Worm (Caenorhabditis elegans): Measurements from ENCODE around the gene col-36.

DNA sequence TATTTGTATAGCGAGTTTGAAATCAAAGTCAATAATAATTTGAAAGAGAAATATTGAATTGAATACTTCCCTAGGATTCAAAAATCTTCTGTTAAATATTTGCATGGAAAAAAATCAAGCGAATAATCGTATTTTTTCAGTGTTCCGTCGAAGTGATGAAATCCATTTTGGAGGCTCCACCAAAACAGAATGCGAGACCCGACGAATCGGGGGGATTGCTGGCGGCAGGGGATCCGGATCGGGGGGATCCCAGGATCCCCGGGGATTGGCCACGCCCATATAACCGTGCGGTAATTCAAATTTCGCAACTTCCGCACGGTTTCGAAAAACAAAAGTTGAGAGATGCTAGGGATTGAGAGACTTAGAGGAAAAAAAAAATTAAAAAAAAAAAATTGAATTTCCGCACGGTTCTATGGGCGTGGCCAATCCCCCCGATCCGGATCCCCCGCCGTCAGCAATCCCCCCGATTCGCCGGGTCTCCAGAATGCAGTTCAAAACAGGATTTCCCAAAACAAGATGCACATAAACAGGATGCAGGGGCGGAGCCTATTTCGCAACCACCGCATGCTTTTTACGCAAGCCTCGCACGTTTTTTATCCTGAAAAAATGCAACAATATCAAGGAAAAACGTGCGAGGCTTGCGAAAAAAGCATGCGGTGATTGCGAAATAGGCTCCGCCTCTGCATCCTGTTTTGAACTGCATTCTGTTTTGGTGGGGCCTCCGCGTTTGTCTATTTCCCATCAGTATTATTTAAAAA, 45.8 kb downstream of the col-36 start, which contains the start of gene F10E7.11:
- TF ChIP-seq ama-1 (optimal IDR thresholded peaks at IDR 0.05) (no peak), scrt-1 (GFP tag; IDR thresholded peaks at IDR 0.05) (no peak), sea-1 (GFP tag; conservative IDR thresholded peaks at IDR 0.05) (no peak), pes-1 (GFP tag; IDR thresholded peaks at IDR 0.05) (no peak), B0310.2 (tag; optimal IDR thresholded peaks at IDR 0.05) (no peak)

Measured in whole organism, early embryonic.